Fruit fly (Drosophila melanogaster): ENCODE data around the gene CG31688.

The CG31688 gene

DNA sequence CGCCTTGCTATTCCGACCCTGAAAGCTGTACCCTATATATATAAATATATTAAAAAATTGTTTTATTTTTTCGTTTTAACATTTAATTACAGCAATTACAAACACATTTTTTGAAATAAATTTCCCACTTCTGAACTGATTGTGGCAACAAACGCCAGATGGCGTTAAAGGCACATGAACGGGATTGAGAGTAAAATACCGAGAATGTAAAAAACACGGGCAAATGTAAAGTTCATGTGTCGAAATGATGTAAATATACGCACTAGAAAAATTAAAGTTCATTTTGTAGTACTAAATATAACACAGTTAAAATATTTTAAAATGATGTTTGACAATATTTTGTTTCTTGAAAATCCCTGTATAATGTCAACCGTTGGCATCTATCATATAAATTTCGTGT lies 38.4 kb downstream of the CG31688 start:
- TF ChIP-seq pad (GFP tag; optimal IDR thresholded peaks at IDR 0.05) (no peak), Mnt (GFP tag; optimal IDR thresholded peaks at IDR 0.05) (no peak), Clk (GFP tag; optimal IDR thresholded peaks at IDR 0.05) (no peak), CG1620 (GFP tag; optimal IDR thresholded peaks at IDR 0.05) (no peak), cic (GFP tag; optimal IDR thresholded peaks at IDR 0.05) (no peak), Crg-1 (GFP tag; optimal IDR thresholded peaks at IDR 0.05) (no peak), cnc (optimal IDR thresholded peaks at IDR 0.05) (no peak), CG12768 (GFP tag; optimal IDR thresholded peaks at IDR 0.05) (no peak), toe (GFP tag; optimal IDR thresholded peaks at IDR 0.05) (no peak), bab1 (GFP tag; optimal IDR thresholded peaks at IDR 0.05) (no peak), tj (GFP tag; optimal IDR thresholded peaks at IDR 0.05) (no peak), CG11617 (GFP tag; optimal IDR thresholded peaks at IDR 0.05) (no peak), ovo (GFP tag; optimal IDR thresholded peaks at IDR 0.05) (no peak), Hr96 (GFP tag; optimal IDR thresholded peaks at IDR 0.05) (no peak), kay (GFP tag; ENCODE audit: borderline replicate concordance) (no peak), CG7045 (GFP tag; optimal IDR thresholded peaks at IDR 0.05) (no peak), CG33017 (tag; optimal IDR thresholded peaks at IDR 0.05) (no peak)

DNA sequence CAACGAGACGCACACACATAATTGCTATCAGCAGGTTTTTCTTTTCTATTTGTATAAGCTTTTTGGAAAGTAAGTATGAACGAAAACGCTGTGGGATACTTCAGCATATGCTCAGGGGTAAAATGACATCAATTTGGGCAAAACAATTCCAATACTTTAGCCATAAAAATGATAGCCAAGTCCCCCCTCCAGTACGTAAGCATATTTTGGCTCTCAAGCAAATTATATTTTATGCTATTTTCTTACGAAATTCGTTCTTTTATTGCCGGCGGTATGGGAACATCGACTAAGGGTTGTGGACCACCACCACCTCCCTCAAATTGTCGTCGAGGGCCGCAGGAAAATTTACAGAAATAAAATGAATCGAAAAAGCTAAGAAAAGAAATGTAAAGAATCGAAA lies 47.3 kb downstream of the CG31688 start, which contains the start of gene CG43233:
Gene CG43233 (minus strand): TSS at position 101 of the 400 bp plus-strand sequence.
- TF ChIP-seq cnc (optimal IDR thresholded peaks at IDR 0.05) (no peak), toe (GFP tag; optimal IDR thresholded peaks at IDR 0.05) (no peak), ovo (GFP tag; optimal IDR thresholded peaks at IDR 0.05) (no peak), CG1620 (GFP tag; optimal IDR thresholded peaks at IDR 0.05) (no peak), CG33017 (tag; optimal IDR thresholded peaks at IDR 0.05) (no peak), Clk (GFP tag; optimal IDR thresholded peaks at IDR 0.05) (no peak), Crg-1 (GFP tag; optimal IDR thresholded peaks at IDR 0.05) (no peak), CG11617 (GFP tag; optimal IDR thresholded peaks at IDR 0.05) (no peak)

DNA sequence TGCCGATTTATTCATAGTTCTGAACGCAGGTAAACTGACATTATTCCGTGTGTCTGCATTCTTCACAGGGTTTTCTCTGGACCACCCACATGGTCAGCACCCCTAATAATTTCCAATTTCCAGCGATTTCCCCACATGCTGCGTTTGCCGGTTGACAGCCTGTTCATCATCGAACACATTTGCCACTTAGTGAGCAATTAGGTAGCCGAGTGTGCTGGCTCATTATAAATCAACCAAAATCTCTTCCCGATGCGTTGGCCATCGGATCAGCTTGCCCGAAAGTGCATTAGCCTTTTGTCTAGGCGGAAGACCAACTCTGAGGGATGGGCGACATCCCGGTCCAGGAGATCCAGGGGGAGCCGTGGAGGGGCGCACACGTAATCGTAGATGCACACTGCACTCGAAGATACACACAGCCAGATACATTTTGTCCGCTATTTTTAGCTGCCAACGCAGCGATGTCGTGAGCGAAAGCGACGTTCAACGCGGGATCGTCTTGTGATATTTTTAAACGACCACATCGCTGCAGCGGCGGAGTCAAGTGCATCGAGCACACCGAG lies 50.8 kb downstream of the CG31688 start:
- TF ChIP-seq bab1 (GFP tag; optimal IDR thresholded peaks at IDR 0.05) (no peak), toe (GFP tag; optimal IDR thresholded peaks at IDR 0.05) (no peak), ovo (GFP tag; optimal IDR thresholded peaks at IDR 0.05) (no peak), Mnt (GFP tag; optimal IDR thresholded peaks at IDR 0.05) (no peak), tj (GFP tag; optimal IDR thresholded peaks at IDR 0.05) (no peak), CG12768 (GFP tag; optimal IDR thresholded peaks at IDR 0.05) (no peak), CG5204 (GFP tag; optimal IDR thresholded peaks at IDR 0.05) (no peak), CG7101 (tag; optimal IDR thresholded peaks at IDR 0.05) (no peak), CG14711 (tag; optimal IDR thresholded peaks at IDR 0.05) (no peak), cnc (optimal IDR thresholded peaks at IDR 0.05) (no peak), Clk (GFP tag; optimal IDR thresholded peaks at IDR 0.05) (no peak), CG7045 (GFP tag; optimal IDR thresholded peaks at IDR 0.05) (no peak), kay (GFP tag; ENCODE audit: borderline replicate concordance) (no peak), Crg-1 (GFP tag; optimal IDR thresholded peaks at IDR 0.05) (no peak), CG11617 (GFP tag; optimal IDR thresholded peaks at IDR 0.05) (no peak), CG33017 (tag; optimal IDR thresholded peaks at IDR 0.05) (no peak), pad (GFP tag; optimal IDR thresholded peaks at IDR 0.05) (no peak), cic (GFP tag; optimal IDR thresholded peaks at IDR 0.05) (no peak), Hr96 (GFP tag; optimal IDR thresholded peaks at IDR 0.05) (no peak)

DNA sequence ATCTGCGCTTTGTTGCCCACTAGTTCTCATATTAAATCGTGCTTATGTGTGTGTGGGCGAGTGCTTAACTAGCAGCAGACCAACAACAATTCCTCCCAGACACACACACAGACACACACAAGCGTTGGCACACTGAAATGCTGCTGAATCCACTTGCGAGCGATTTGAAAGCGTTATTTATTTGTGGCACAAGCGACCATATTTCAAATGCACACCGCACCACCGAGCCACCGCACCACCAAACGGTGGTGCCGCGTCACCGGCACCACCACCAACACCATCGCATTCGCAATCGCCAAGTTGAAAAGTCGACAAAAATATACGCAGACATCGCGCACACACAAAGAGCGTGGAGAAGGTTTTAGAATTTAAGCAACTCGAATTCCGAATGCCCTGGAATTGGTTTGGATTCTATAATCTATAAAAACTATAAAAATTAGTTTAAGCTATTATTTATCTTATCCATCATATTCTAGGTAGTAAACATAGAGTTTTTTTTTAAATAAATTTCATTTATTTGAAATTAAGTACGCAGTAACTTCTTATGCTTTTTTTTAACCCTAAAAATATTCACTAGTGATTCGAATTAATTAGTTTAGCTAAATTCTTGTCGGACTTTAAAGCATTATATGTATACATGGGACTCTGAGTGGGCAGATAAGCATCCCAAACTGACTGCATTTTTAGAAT lies 52.7 kb downstream of the CG31688 start:
- TF ChIP-seq CG11617 (GFP tag; optimal IDR thresholded peaks at IDR 0.05) (no peak), cic (GFP tag; optimal IDR thresholded peaks at IDR 0.05) (no peak), CG7101 (tag; optimal IDR thresholded peaks at IDR 0.05) (no peak), CG12768 (GFP tag; optimal IDR thresholded peaks at IDR 0.05) (no peak), CG14711 (tag; optimal IDR thresholded peaks at IDR 0.05) (no peak)

DNA sequence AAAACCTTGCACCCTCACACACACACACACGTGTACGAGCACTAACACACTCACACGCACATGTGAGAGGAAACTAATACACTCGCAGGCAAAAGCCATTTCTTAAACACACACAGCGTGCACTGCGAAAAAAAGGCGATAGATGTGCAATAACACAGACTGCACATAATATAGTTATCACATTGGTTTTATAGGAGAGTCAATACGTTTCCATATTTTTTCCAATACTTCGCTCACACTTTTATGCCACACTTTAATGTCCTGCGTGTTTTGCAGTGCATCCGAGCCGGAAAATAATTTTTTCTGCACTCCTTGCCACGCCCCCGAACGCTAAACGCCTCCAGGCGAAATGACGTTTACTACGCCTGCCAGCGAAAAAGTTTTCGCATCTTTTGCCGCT lies 53.7 kb downstream of the CG31688 start:
- TF ChIP-seq cic (GFP tag; optimal IDR thresholded peaks at IDR 0.05) (no peak), Clk (GFP tag; optimal IDR thresholded peaks at IDR 0.05) (no peak), Mnt (GFP tag; optimal IDR thresholded peaks at IDR 0.05) (no peak), pad (GFP tag; optimal IDR thresholded peaks at IDR 0.05) (no peak), bab1 (GFP tag; optimal IDR thresholded peaks at IDR 0.05) (no peak), toe (GFP tag; optimal IDR thresholded peaks at IDR 0.05) (no peak), CG7045 (GFP tag; optimal IDR thresholded peaks at IDR 0.05) (no peak), ovo (GFP tag; optimal IDR thresholded peaks at IDR 0.05) (no peak)

DNA sequence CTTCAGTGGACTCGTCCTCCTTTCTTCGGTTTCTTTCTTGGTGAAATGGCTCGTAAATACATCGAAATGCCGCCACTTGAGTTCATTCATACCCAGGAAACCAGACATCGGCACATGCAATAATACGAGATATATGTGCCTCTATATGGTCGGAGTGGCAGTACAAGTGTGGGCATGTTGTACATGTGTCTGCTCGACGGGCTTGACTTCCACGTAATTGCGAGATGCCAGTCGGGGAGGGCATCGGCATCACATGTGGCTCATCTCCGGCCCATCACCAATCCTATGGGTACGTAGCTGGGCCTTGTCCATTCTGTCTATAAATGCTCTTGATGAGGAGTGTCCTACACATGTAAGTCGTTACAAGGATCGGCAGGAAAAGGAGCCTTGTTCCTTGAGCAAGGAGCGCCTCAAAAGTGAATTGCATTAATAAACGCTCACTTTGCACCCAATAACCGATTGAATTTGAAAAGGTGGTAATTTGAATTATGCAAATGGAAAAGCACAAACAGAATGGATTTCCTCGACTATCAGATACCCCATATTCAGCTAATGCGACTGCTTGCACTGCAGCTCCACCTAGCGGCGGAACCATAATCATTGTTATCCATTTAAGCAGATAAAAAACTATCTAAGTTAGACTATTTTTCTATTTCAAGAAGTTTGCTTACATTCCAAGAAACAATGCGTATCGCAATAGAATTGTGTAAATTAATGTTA lies 55.3 kb downstream of the CG31688 start:
- no peak for TF ChIP-seq CG11617 (GFP tag; optimal IDR thresholded peaks at IDR 0.05)
- TF ChIP-seq CG7101 (tag; optimal IDR thresholded peaks at IDR 0.05) = no peak
- no peak for TF ChIP-seq CG12768 (GFP tag; optimal IDR thresholded peaks at IDR 0.05)
- no peak for TF ChIP-seq Clk (GFP tag; optimal IDR thresholded peaks at IDR 0.05)
- TF ChIP-seq CG33017 (tag; optimal IDR thresholded peaks at IDR 0.05) = no peak
- TF ChIP-seq cic (GFP tag; optimal IDR thresholded peaks at IDR 0.05) = no peak
- no peak for TF ChIP-seq CG5204 (GFP tag; optimal IDR thresholded peaks at IDR 0.05)
- TF ChIP-seq CG1620 (GFP tag; optimal IDR thresholded peaks at IDR 0.05) = no peak
- TF ChIP-seq CG7045 (GFP tag; optimal IDR thresholded peaks at IDR 0.05) = no peak
- TF ChIP-seq kay (GFP tag; ENCODE audit: borderline replicate concordance) = no peak
- no peak for TF ChIP-seq Hr96 (GFP tag; optimal IDR thresholded peaks at IDR 0.05)
- no peak for TF ChIP-seq ovo (GFP tag; optimal IDR thresholded peaks at IDR 0.05)
